Fruit fly (Drosophila melanogaster) whole organism, embryonic: ENCODE measurements around the gene Kaz1-ORFB.

Experiments
- Asciz ChIP-seq: fragments of 200-800 bp; sonication (Bioruptor generic); optimal IDR thresholded peaks from 2 replicates; lab custom pipeline; 2017; ENCODE audit warnings: missing biosample characterization, mild to moderate bottlenecking, missing genetic modification characterization, missing genetic modification reagents
- CG1024 ChIP-seq: fragments of 200-800 bp; sonication (Bioruptor generic); IDR thresholded peaks from 2 replicates; pipeline ENCODE4 v1.3.6; 2022; ENCODE audit warnings: missing biosample characterization, missing genetic modification characterization
- CG11398 ChIP-seq: fragments of 200-800 bp; sonication (Bioruptor generic); optimal IDR thresholded peaks from 2 replicates; lab custom pipeline; 2016; ENCODE audit warnings: missing biosample characterization, missing genetic modification characterization
- CG11695 ChIP-seq: fragments of 200-800 bp; sonication (Bioruptor generic); IDR thresholded peaks from 3 replicates; pipeline ENCODE4 v1.3.6; 2022; ENCODE audit warnings: missing biosample characterization, missing genetic modification characterization
- CG12236 ChIP-seq: fragments of 200-800 bp; sonication (Bioruptor generic); optimal IDR thresholded peaks from 2 replicates; lab custom pipeline; 2016; ENCODE audit warnings: missing biosample characterization, missing genetic modification characterization
- CG12391 ChIP-seq: fragments of 200-800 bp; sonication (Bioruptor generic); optimal IDR thresholded peaks from 3 replicates; lab custom pipeline; 2018; ENCODE audit warnings: missing biosample characterization, mild to moderate bottlenecking, missing genetic modification characterization, moderate library complexity
- CG14667 ChIP-seq: fragments of 200-800 bp; sonication (Bioruptor generic); IDR thresholded peaks from 2 replicates; pipeline ENCODE4 v1.3.6; 2022; ENCODE audit warnings: missing biosample characterization, missing genetic modification characterization
- CG16779 ChIP-seq: fragments of 200-800 bp; sonication (Bioruptor generic); IDR thresholded peaks from 2 replicates; pipeline ENCODE4 v1.3.6; 2022; ENCODE audit warnings: missing biosample characterization, missing genetic modification characterization
- CG16813 ChIP-seq: fragments of 200-800 bp; sonication (Bioruptor generic); IDR thresholded peaks from 3 replicates; pipeline ENCODE4 v1.3.6; 2022; ENCODE audit warnings: missing biosample characterization, missing genetic modification characterization; ENCODE audit not compliant: partially characterized antibody
- CG17328 ChIP-seq: fragments of 200-800 bp; sonication (Bioruptor generic); IDR thresholded peaks from 2 replicates; pipeline ENCODE4 v1.3.6; 2022; ENCODE audit warnings: missing biosample characterization, missing genetic modification characterization
- CG18011 ChIP-seq: fragments of 200-800 bp; sonication (Bioruptor generic); optimal IDR thresholded peaks from 2 replicates; lab custom pipeline; 2017; ENCODE audit warnings: missing biosample characterization, missing genetic modification characterization, mild to moderate bottlenecking, moderate library complexity, missing genotype
- CG2120 ChIP-seq: fragments of 200-800 bp; sonication (Bioruptor generic); optimal IDR thresholded peaks from 3 replicates; lab custom pipeline; 2016; ENCODE audit warnings: missing biosample characterization, missing genetic modification characterization
- CG30431 ChIP-seq: fragments of 200-800 bp; sonication (Bioruptor generic); optimal IDR thresholded peaks from 2 replicates; lab custom pipeline; 2017; ENCODE audit warnings: missing biosample characterization, missing genetic modification characterization
- CG34224 ChIP-seq: fragments of 200-800 bp; sonication (Bioruptor generic); IDR thresholded peaks from 3 replicates; pipeline ENCODE4 v1.3.6; 2022; ENCODE audit warnings: missing biosample characterization, missing genetic modification characterization; ENCODE audit not compliant: partially characterized antibody
- CG4282 ChIP-seq: fragments of 200-800 bp; sonication (Bioruptor generic); optimal IDR thresholded peaks from 2 replicates; lab custom pipeline; 2016; ENCODE audit warnings: missing biosample characterization, missing genetic modification characterization
- CG4820 ChIP-seq: fragments of 200-800 bp; sonication (Bioruptor generic); optimal IDR thresholded peaks from 3 replicates; lab custom pipeline; 2016; ENCODE audit warnings: missing biosample characterization, missing genetic modification characterization
- CG6791 ChIP-seq: fragments of 200-800 bp; sonication (Bioruptor generic); IDR thresholded peaks from 3 replicates; pipeline ENCODE4 v1.3.6; 2022; ENCODE audit warnings: missing biosample characterization, missing genetic modification characterization; ENCODE audit not compliant: partially characterized antibody
- CG7271 ChIP-seq: fragments of 200-800 bp; sonication (Bioruptor generic); optimal IDR thresholded peaks from 2 replicates; lab custom pipeline; 2018; ENCODE audit warnings: missing biosample characterization, mild to moderate bottlenecking, missing genetic modification characterization, moderate library complexity
- CG7839 ChIP-seq: fragments of 200-800 bp; sonication (Bioruptor generic); optimal IDR thresholded peaks from 3 replicates; lab custom pipeline; 2018; ENCODE audit warnings: missing biosample characterization, mild to moderate bottlenecking, missing genetic modification characterization, moderate library complexity
- CG8089 ChIP-seq: fragments of 200-800 bp; sonication (Bioruptor generic); optimal IDR thresholded peaks from 3 replicates; lab custom pipeline; 2016; ENCODE audit warnings: missing biosample characterization, missing genetic modification characterization
- CG8924 ChIP-seq: fragments of 200-800 bp; optimal IDR thresholded peaks from 3 replicates; lab custom pipeline; 2019; ENCODE audit warnings: missing biosample characterization, mild to moderate bottlenecking, missing genetic modification characterization, moderate library complexity
- D19A ChIP-seq: fragments of 200-800 bp; optimal IDR thresholded peaks from 3 replicates; lab custom pipeline; 2019; ENCODE audit warnings: missing biosample characterization, mild to moderate bottlenecking, missing genetic modification characterization, moderate library complexity
- Ets97D ChIP-seq: fragments of 200-800 bp; sonication (Bioruptor generic); optimal IDR thresholded peaks from 3 replicates; lab custom pipeline; 2016; ENCODE audit warnings: missing biosample characterization, missing genetic modification characterization
- Hmx ChIP-seq: fragments of 200-800 bp; sonication (Bioruptor generic); optimal IDR thresholded peaks from 2 replicates; lab custom pipeline; 2016; ENCODE audit warnings: missing biosample characterization, missing genetic modification characterization
- Myb ChIP-seq: fragments of 200-800 bp; sonication (Bioruptor generic); optimal IDR thresholded peaks from 2 replicates; lab custom pipeline; 2016; ENCODE audit warnings: missing biosample characterization, missing genetic modification characterization
- NC2β ChIP-seq: fragments of 200-800 bp; sonication (Bioruptor generic); optimal IDR thresholded peaks from 2 replicates; lab custom pipeline; 2016; ENCODE audit warnings: missing biosample characterization, missing genetic modification characterization
- Optix ChIP-seq: fragments of 200-800 bp; sonication (Bioruptor generic); IDR thresholded peaks from 3 replicates; pipeline ENCODE4 v1.3.6; 2022; ENCODE audit warnings: missing biosample characterization, missing genetic modification characterization
- Side ChIP-seq: fragments of 200-800 bp; sonication (Bioruptor generic); optimal IDR thresholded peaks from 2 replicates; lab custom pipeline; 2016; ENCODE audit warnings: missing biosample characterization, missing genetic modification characterization
- Sry-β ChIP-seq: fragments of 200-800 bp; sonication (Bioruptor generic); optimal IDR thresholded peaks from 2 replicates; lab custom pipeline; 2018; ENCODE audit warnings: missing biosample characterization, mild to moderate bottlenecking, missing genetic modification characterization, moderate library complexity
- Trl ChIP-seq, 3 experiments: fragments of >200 bp in 2 of 3; fragments of 200-800 bp in 1 of 3; sonication (Bioruptor generic) in 1 of 3; optimal IDR thresholded peaks; 2 replicates in 1 of 3; 3 replicates in 2 of 3; lab custom pipeline; 2016 to 2017; ENCODE audit warnings: missing biosample characterization in 1 of 3, missing genetic modification characterization in 1 of 3
- al ChIP-seq: fragments of 200-800 bp; sonication (Bioruptor generic); IDR thresholded peaks from 2 replicates; pipeline ENCODE4 v1.3.6; 2022; ENCODE audit warnings: missing biosample characterization, missing genetic modification characterization
- amos ChIP-seq: fragments of 200-800 bp; sonication (Bioruptor generic); IDR thresholded peaks from 2 replicates; pipeline ENCODE4 v1.3.6; 2022; ENCODE audit warnings: missing biosample characterization, missing genetic modification characterization; ENCODE audit not compliant: partially characterized antibody
- bowl ChIP-seq: fragments of 200-800 bp; sonication (Bioruptor generic); IDR thresholded peaks from 2 replicates; pipeline ENCODE4 v1.3.6; 2022; ENCODE audit warnings: missing biosample characterization, missing genetic modification characterization
- bsh ChIP-seq, 2 experiments: fragments of 200-800 bp; sonication (Bioruptor generic); optimal IDR thresholded peaks; 2 replicates each; lab custom pipeline; 2017 to 2018; ENCODE audit warnings: mild to moderate bottlenecking in 2 of 2, missing biosample characterization in 2 of 2, missing genetic modification characterization in 2 of 2, moderate library complexity in 1 of 2
- danr ChIP-seq: fragments of 200-800 bp; sonication (Bioruptor generic); IDR thresholded peaks from 2 replicates; pipeline ENCODE4 v1.3.6; 2022; ENCODE audit warnings: missing biosample characterization, missing genetic modification characterization
- disco-r ChIP-seq: fragments of 200-800 bp; sonication (Bioruptor generic); optimal IDR thresholded peaks from 2 replicates; lab custom pipeline; 2016; ENCODE audit warnings: missing biosample characterization, missing genetic modification characterization
- fd64A ChIP-seq: fragments of 200-800 bp; sonication (Bioruptor generic); optimal IDR thresholded peaks from 3 replicates; lab custom pipeline; 2018; ENCODE audit warnings: missing biosample characterization, mild to moderate bottlenecking, missing genetic modification characterization
- jigr1 ChIP-seq: fragments of 200-800 bp; sonication (Bioruptor generic); IDR thresholded peaks from 3 replicates; pipeline ENCODE4 v1.3.6; 2022; ENCODE audit warnings: missing biosample characterization, missing genetic modification characterization
- lab ChIP-seq: fragments of 200-800 bp; sonication (Bioruptor generic); optimal IDR thresholded peaks from 3 replicates; lab custom pipeline; 2017; ENCODE audit warnings: missing biosample characterization, missing genetic modification characterization, mild to moderate bottlenecking, moderate library complexity, missing genetic modification reagents
- luna ChIP-seq: fragments of 200-800 bp; sonication (Bioruptor generic); optimal IDR thresholded peaks from 2 replicates; lab custom pipeline; 2016; ENCODE audit warnings: missing biosample characterization, missing genetic modification characterization
- nerfin-2 ChIP-seq: fragments of 200-800 bp; sonication (Bioruptor generic); IDR thresholded peaks from 2 replicates; pipeline ENCODE4 v1.3.6; 2022; ENCODE audit warnings: missing biosample characterization, missing genetic modification characterization; ENCODE audit not compliant: partially characterized antibody
- pnt ChIP-seq: fragments of 200-800 bp; sonication (Bioruptor generic); optimal IDR thresholded peaks from 3 replicates; lab custom pipeline; 2016; ENCODE audit warnings: missing biosample characterization, missing genetic modification characterization
- sd ChIP-seq: fragments of 200-800 bp; sonication (Bioruptor generic); optimal IDR thresholded peaks from 3 replicates; lab custom pipeline; 2018; ENCODE audit warnings: missing biosample characterization, mild to moderate bottlenecking, missing genetic modification characterization, moderate library complexity
- sens ChIP-seq: fragments of 200-800 bp; sonication (Bioruptor generic); peaks from one replicate; lab custom pipeline; 2016; ENCODE audit warnings: missing biosample characterization, missing genetic modification characterization
- sima ChIP-seq: fragments of 200-800 bp; sonication (Bioruptor generic); optimal IDR thresholded peaks from 2 replicates; lab custom pipeline; 2016; ENCODE audit warnings: missing biosample characterization, missing genetic modification characterization
- slbo ChIP-seq: fragments of 200-800 bp; sonication (Bioruptor generic); IDR thresholded peaks from 2 replicates; pipeline ENCODE4 v1.3.6; 2022; ENCODE audit warnings: missing biosample characterization, missing genetic modification characterization
- sna ChIP-seq: fragments of 200-800 bp; sonication (Bioruptor generic); IDR thresholded peaks from 2 replicates; pipeline ENCODE4 v1.3.6; 2022; ENCODE audit warnings: missing biosample characterization, missing genetic modification characterization; ENCODE audit not compliant: partially characterized antibody
- tin ChIP-seq: fragments of 200-800 bp; sonication (Bioruptor generic); optimal IDR thresholded peaks from 3 replicates; lab custom pipeline; 2016; ENCODE audit warnings: missing biosample characterization, missing genetic modification characterization
- wek ChIP-seq: fragments of 200-800 bp; sonication (Bioruptor generic); optimal IDR thresholded peaks from 3 replicates; lab custom pipeline; 2018; ENCODE audit warnings: missing biosample characterization, mild to moderate bottlenecking, missing genetic modification characterization, moderate library complexity
- zfh1 ChIP-seq: fragments of 200-800 bp; sonication (Bioruptor generic); IDR thresholded peaks from 3 replicates; pipeline ENCODE4 v1.3.6; 2022; ENCODE audit warnings: missing biosample characterization, missing genetic modification characterization

Gene Kaz1-ORFB

dm6 chr3L:184251-184650 lies 32.2 kb upstream of the Kaz1-ORFB start, which contains the start of the genes CG34140, Mkp and Mtch (continued):
- TF ChIP-seq al (GFP tag; lab: Robert Waterston, UW) (peak; percentile 73), danr (GFP tag; lab: Robert Waterston, UW) (peak; percentile 76), CG12391 (tag; lab: Kevin White, UChicago) (peak; percentile 92), Hmx (GFP tag; lab: Kevin White, UChicago) (no peak), Ets97D (GFP tag; lab: Kevin White, UChicago) (peak; percentile 86), Asciz (GFP tag; lab: Kevin White, UChicago) (no peak), tin (GFP tag; lab: Kevin White, UChicago) (peak; percentile 91), CG8924 (tag; lab: Kevin White, UChicago) (peak; percentile 82), CG1024 (GFP tag; lab: Robert Waterston, UW) (peak; percentile 48; the same call in 1 of the 2 replicates), nerfin-2 (GFP tag; lab: Robert Waterston, UW) (peak; percentile 81), CG30431 (GFP tag; lab: Kevin White, UChicago) (peak; percentile 44), CG16813 (GFP tag; lab: Robert Waterston, UW) (peak; percentile 95), CG34224 (peak; percentile 94), CG16779 (GFP tag; lab: Robert Waterston, UW) (peak; percentile 46; the same call in 1 of the 2 replicates), amos (GFP tag; lab: Robert Waterston, UW) (peak; percentile 89), jigr1 (GFP tag; lab: Robert Waterston, UW) (no peak), CG14667 (GFP tag; lab: Robert Waterston, UW) (peak; percentile 70), fd64A (GFP tag; lab: Kevin White, UChicago) (no peak), CG4820 (GFP tag; lab: Kevin White, UChicago) (peak; percentile 82), luna (GFP tag; lab: Kevin White, UChicago) (peak; percentile 55), CG8089 (GFP tag; lab: Kevin White, UChicago) (peak; percentile 75), sima (GFP tag; lab: Kevin White, UChicago) (peak; percentile 69), CG2120 (GFP tag; lab: Kevin White, UChicago) (peak; percentile 95), CG11398 (peak; percentile 71), wek (peak; percentile 48), CG18011 (GFP tag; lab: Kevin White, UChicago) (peak; percentile 92), CG7271 (tag; lab: Kevin White, UChicago) (peak; percentile 70), CG7839 (tag; lab: Kevin White, UChicago) (no peak), lab (GFP tag; lab: Kevin White, UChicago) (no peak), CG11695 (GFP tag; lab: Robert Waterston, UW) (peak; percentile 80), sd (tag; lab: Kevin White, UChicago) (no peak), CG4282 (GFP tag; lab: Kevin White, UChicago) (peak; percentile 71), Trl (optimal IDR thresholded peaks at IDR 0.05; lab: Kevin White, UChicago) (no peak), Trl (GFP tag; optimal IDR thresholded peaks at IDR 0.05; lab: Kevin White, UChicago) (peak; percentile 93), NC2β (GFP tag; lab: Kevin White, UChicago) (peak; percentile 82), Side (GFP tag; lab: Kevin White, UChicago) (peak; percentile 87), disco-r (peak; percentile 54), sens (GFP tag; lab: Kevin White, UChicago) (peak; percentile 98), Myb (GFP tag; lab: Kevin White, UChicago) (peak; percentile 72), zfh1 (GFP tag; lab: Robert Waterston, UW) (peak; percentile 74), sna (GFP tag; lab: Robert Waterston, UW) (peak; percentile 97), Sry-β (GFP tag; lab: Kevin White, UChicago) (peak; percentile 3), bsh (GFP tag; optimal IDR thresholded peaks at IDR 0.05; lab: Kevin White, UChicago) (peak in 1 of 2 experiments; percentile 83), slbo (GFP tag; lab: Robert Waterston, UW) (peak; percentile 88), pnt (GFP tag; lab: Kevin White, UChicago) (peak; percentile 77), CG12236 (GFP tag; lab: Kevin White, UChicago) (peak; percentile 63), D19A (no peak), CG6791 (GFP tag; lab: Robert Waterston, UW) (peak; percentile 74; the same call in 2 of the 3 replicates), Optix (GFP tag; lab: Robert Waterston, UW) (peak; percentile 82), bowl (peak; percentile 47; the same call in 1 of the 2 replicates), CG17328 (GFP tag; lab: Robert Waterston, UW) (peak; percentile 71)
